Worm (Caenorhabditis elegans) whole organism, L3 larva: ENCODE results near the gene str-20.

Experiments used
- R02D3.7 ChIP-seq: fragments of 150-350 bp; optimal IDR thresholded peaks from 2 replicates; lab custom pipeline; 2014; ENCODE audit warnings: missing biosample characterization, missing genetic modification characterization
- ZK546.5 ChIP-seq: sonication (generic microtip); optimal IDR thresholded peaks from 2 replicates; lab custom pipeline; 2017; ENCODE audit warnings: missing biosample characterization, missing genetic modification characterization
- ama-1 ChIP-seq: fragments of 150-350 bp; optimal IDR thresholded peaks from 2 replicates; lab custom pipeline; 2018
- ceh-16 ChIP-seq: sonication (generic microtip); optimal IDR thresholded peaks from 2 replicates; lab custom pipeline; 2017; ENCODE audit warnings: missing biosample characterization, missing genetic modification characterization
- ceh-28 ChIP-seq: fragments of 150-350 bp; optimal IDR thresholded peaks from 2 replicates; lab custom pipeline; 2014; ENCODE audit warnings: missing biosample characterization, missing genetic modification reagents, missing genetic modification characterization
- ceh-82 ChIP-seq: fragments of 150-350 bp; optimal IDR thresholded peaks from 2 replicates; lab custom pipeline; 2014; ENCODE audit warnings: missing biosample characterization, missing genetic modification characterization
- ceh-9 ChIP-seq: sonication (generic microtip); optimal IDR thresholded peaks from 2 replicates; lab custom pipeline; 2018; ENCODE audit warnings: missing biosample characterization, missing genetic modification characterization
- egl-27 ChIP-seq: sonication (generic microtip); optimal IDR thresholded peaks from 4 replicates; lab custom pipeline; 2017; ENCODE audit warnings: missing biosample characterization, missing genetic modification reagents, missing genetic modification characterization
- egl-5 ChIP-seq: fragments of 150-350 bp; optimal IDR thresholded peaks from 2 replicates; lab custom pipeline; 2017; ENCODE audit warnings: missing biosample characterization, missing genetic modification reagents, missing genetic modification characterization, inconsistent platforms
- elt-1 ChIP-seq: fragments of 150-350 bp; optimal IDR thresholded peaks from 2 replicates; lab custom pipeline; 2014; ENCODE audit warnings: missing biosample characterization, missing genetic modification characterization
- elt-2 ChIP-seq: sonication (generic microtip); optimal IDR thresholded peaks from 2 replicates; lab custom pipeline; 2016; ENCODE audit warnings: missing genetic modification reagents, mild to moderate bottlenecking, missing genetic modification characterization, missing compliant biosample characterization
- elt-3 ChIP-seq, 3 experiments: fragments of 150-350 bp in 1 of 3; sonication (generic microtip) in 2 of 3; optimal IDR thresholded peaks; 2 replicates in 2 of 3; 4 replicates in 1 of 3; lab custom pipeline; 2014 to 2017; ENCODE audit warnings: missing biosample characterization in 3 of 3, missing genetic modification characterization in 3 of 3
- eor-1 ChIP-seq, 2 experiments: fragments of 150-350 bp; optimal IDR thresholded peaks; 2 replicates each; lab custom pipeline; 2014 to 2018; ENCODE audit warnings: missing biosample characterization in 2 of 2, missing genetic modification characterization in 2 of 2
- fkh-2 ChIP-seq: fragments of 150-350 bp; optimal IDR thresholded peaks from 2 replicates; lab custom pipeline; 2014; ENCODE audit warnings: missing biosample characterization, missing genetic modification reagents, missing genetic modification characterization
- jun-1 ChIP-seq: fragments of 150-350 bp; optimal IDR thresholded peaks from 2 replicates; lab custom pipeline; 2014; ENCODE audit warnings: missing biosample characterization, missing genetic modification reagents, missing genetic modification characterization
- lin-15B ChIP-seq: fragments of 150-350 bp; optimal IDR thresholded peaks from 2 replicates; lab custom pipeline; 2014; ENCODE audit warnings: missing biosample characterization, missing genetic modification characterization
- lin-39 ChIP-seq: fragments of 150-350 bp; optimal IDR thresholded peaks from 2 replicates; lab custom pipeline; 2018; ENCODE audit warnings: missing biosample characterization, missing genetic modification reagents, missing genetic modification characterization
- lsy-12 ChIP-seq: sonication (generic microtip); optimal IDR thresholded peaks from 2 replicates; lab custom pipeline; 2016; ENCODE audit warnings: mild to moderate bottlenecking, missing genetic modification characterization, missing compliant biosample characterization
- mdl-1 ChIP-seq: fragments of 150-350 bp; optimal IDR thresholded peaks from 2 replicates; lab custom pipeline; 2014; ENCODE audit warnings: missing biosample characterization, missing genetic modification characterization
- mml-1 ChIP-seq: fragments of 150-350 bp; sonication (generic microtip); optimal IDR thresholded peaks from 3 replicates; lab custom pipeline; 2014; ENCODE audit warnings: missing biosample characterization, missing genetic modification characterization
- nfya-1 ChIP-seq: sonication (generic microtip); optimal IDR thresholded peaks from 2 replicates; lab custom pipeline; 2017; ENCODE audit warnings: missing genetic modification characterization, mild to moderate bottlenecking, missing compliant biosample characterization, antibody characterized with exemption, moderate library complexity; ENCODE audit not compliant: insufficient read depth
- nhr-11 ChIP-seq: fragments of 150-350 bp; optimal IDR thresholded peaks from 2 replicates; lab custom pipeline; 2014; ENCODE audit warnings: missing biosample characterization, missing genetic modification characterization
- nhr-23 ChIP-seq: fragments of 150-350 bp; optimal IDR thresholded peaks from 2 replicates; lab custom pipeline; 2014; ENCODE audit warnings: missing biosample characterization, missing genetic modification reagents, missing genetic modification characterization
- nhr-25 ChIP-seq: sonication (generic microtip); optimal IDR thresholded peaks from 2 replicates; lab custom pipeline; 2017; ENCODE audit warnings: missing biosample characterization, missing genetic modification characterization
- nhr-43 ChIP-seq: sonication (generic microtip); optimal IDR thresholded peaks from 2 replicates; lab custom pipeline; 2016; ENCODE audit warnings: mild to moderate bottlenecking, missing genetic modification characterization, missing compliant biosample characterization; ENCODE audit not compliant: poor library complexity, severe bottlenecking
- nhr-67 ChIP-seq: fragments of 150-350 bp; optimal IDR thresholded peaks from 2 replicates; lab custom pipeline; 2014; ENCODE audit warnings: missing biosample characterization, missing genetic modification characterization
- pha-4 ChIP-seq: fragments of 150-350 bp; optimal IDR thresholded peaks from 2 replicates; lab custom pipeline; 2014; ENCODE audit warnings: missing biosample characterization, missing genetic modification reagents, missing genetic modification characterization
- pqm-1 ChIP-seq: fragments of 150-350 bp; optimal IDR thresholded peaks from 2 replicates; lab custom pipeline; 2017; ENCODE audit warnings: missing biosample characterization, missing genetic modification characterization, inconsistent platforms
- sea-2 ChIP-seq: fragments of 150-350 bp; sonication (generic microtip); optimal IDR thresholded peaks from 4 replicates; lab custom pipeline; 2014; ENCODE audit warnings: missing biosample characterization, missing genetic modification reagents, missing genetic modification characterization
- skn-1 ChIP-seq: fragments of 150-350 bp; optimal IDR thresholded peaks from 2 replicates; lab custom pipeline; 2014; ENCODE audit warnings: missing biosample characterization, missing genetic modification characterization
- snpc-4 ChIP-seq: fragments of 150-350 bp; optimal IDR thresholded peaks from 2 replicates; lab custom pipeline; 2014; ENCODE audit warnings: missing biosample characterization, missing genetic modification characterization
- tbx-2 ChIP-seq: sonication (generic microtip); optimal IDR thresholded peaks from 2 replicates; lab custom pipeline; 2016; ENCODE audit warnings: mild to moderate bottlenecking, missing genetic modification characterization, missing compliant biosample characterization
- unc-62 ChIP-seq: fragments of 150-350 bp; sonication (generic microtip); optimal IDR thresholded peaks from 4 replicates; lab custom pipeline; 2014; ENCODE audit warnings: missing biosample characterization, missing genetic modification reagents, missing genetic modification characterization
- zag-1 ChIP-seq: fragments of 150-350 bp; optimal IDR thresholded peaks from 2 replicates; lab custom pipeline; 2014; ENCODE audit warnings: missing biosample characterization, missing genetic modification characterization
- ztf-4 ChIP-seq: fragments of 150-350 bp; optimal IDR thresholded peaks from 2 replicates; lab custom pipeline; 2014; ENCODE audit warnings: missing biosample characterization, missing genetic modification characterization

Gene str-20

DNA sequence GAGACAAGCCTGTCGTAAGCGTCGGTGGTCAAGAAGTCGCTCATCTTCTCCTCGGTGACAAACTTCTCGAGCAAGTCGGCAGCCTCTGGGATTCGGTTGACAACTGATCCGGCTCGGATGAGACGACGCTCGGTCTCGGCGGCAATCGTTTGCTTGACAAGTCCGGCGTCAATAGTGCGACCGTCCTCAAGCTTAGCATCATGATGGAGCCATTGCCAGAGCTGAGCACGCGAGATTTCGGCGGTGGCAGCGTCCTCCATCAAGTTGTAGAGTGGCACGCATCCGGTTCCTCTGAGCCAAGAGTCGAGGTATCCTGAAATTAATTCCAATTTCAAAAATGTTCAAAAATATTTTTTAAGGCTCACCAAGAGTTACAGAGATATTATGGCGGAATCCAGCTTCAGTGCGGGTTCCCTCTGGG is 31.8 kb upstream of the str-20 start:
- TF ChIP-seq ama-1 (lab: Kevin White, UChicago) (peak; percentile 97), elt-3 (tag; optimal IDR thresholded peaks at IDR 0.05; lab: Kevin White, UChicago) (no peak), ceh-16 (no peak), ceh-82 (no peak), skn-1 (tag; lab: Kevin White, UChicago) (peak; percentile 8)

DNA sequence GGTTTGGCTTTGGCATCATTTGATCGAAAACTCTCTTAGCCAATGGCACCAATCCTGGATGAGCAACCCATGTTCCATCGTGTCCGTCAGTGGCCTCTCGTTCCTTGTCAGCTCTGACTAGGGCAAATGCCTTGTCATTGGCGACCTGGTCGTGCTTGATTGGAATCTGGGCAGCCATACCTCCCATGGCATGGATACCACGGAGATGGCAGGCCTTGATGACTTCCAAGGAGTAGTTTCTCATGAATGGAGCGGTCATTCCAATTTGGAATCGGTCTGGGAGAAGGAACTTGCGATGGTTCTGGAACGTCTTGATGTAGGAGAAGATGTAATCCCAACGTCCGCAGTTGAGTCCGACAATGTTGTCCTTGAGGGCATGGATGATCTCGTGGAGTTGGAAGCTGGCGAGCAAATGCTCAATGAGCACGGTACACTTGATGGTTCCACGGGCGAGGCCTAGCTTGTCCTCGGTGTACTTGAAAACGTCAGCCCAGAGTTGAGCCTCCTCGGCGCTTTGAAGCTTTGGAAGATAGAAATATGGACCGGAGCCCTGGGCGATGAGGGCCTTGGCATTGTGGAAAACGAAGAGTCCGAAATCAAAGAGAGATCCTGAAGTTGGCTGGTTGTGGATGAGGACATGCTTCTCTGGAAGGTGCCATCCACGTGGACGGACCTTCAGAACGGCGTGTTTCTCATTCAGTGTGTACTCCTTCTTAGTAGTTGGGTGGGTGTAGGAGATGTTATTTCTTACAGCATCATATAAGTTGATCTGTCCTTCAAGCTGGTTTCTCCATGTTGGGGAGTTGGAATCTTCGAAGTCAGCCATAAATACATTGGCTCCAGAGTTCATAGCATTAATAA is 31.1 kb upstream of the str-20 start:
- TF ChIP-seq elt-3 (tag; optimal IDR thresholded peaks at IDR 0.05; lab: Kevin White, UChicago): no peak
- peak; percentile 27 for TF ChIP-seq pha-4 (tag; lab: Kevin White, UChicago)
- TF ChIP-seq tbx-2 (tag; lab: Kevin White, UChicago): no peak
- no peak for TF ChIP-seq ceh-28 (tag; lab: Kevin White, UChicago)
- no peak for TF ChIP-seq lin-15B (tag; lab: Kevin White, UChicago)
- no peak for TF ChIP-seq jun-1
- TF ChIP-seq ceh-9 (tag; lab: Kevin White, UChicago): no peak
- no peak for TF ChIP-seq lsy-12 (tag; lab: Kevin White, UChicago)
- no peak for TF ChIP-seq nhr-11 (tag; lab: Kevin White, UChicago)
- no peak for TF ChIP-seq elt-1
- peak; percentile 58 for TF ChIP-seq nhr-43
- TF ChIP-seq fkh-2: no peak
- no peak for TF ChIP-seq nfya-1 (tag; lab: Kevin White, UChicago)
- TF ChIP-seq nhr-25 (tag; lab: Kevin White, UChicago): peak; percentile 12
- no peak for TF ChIP-seq sea-2 (GFP tag; lab: Kevin White, UChicago)
- TF ChIP-seq egl-27 (tag; lab: Kevin White, UChicago): no peak
- TF ChIP-seq ama-1 (lab: Kevin White, UChicago): peak; percentile 92
- no peak for TF ChIP-seq zag-1 (tag; lab: Kevin White, UChicago)
- TF ChIP-seq pqm-1: no peak
- TF ChIP-seq ZK546.5 (tag; lab: Kevin White, UChicago): no peak
- TF ChIP-seq lin-39 (tag; lab: Kevin White, UChicago): peak; percentile 39

DNA sequence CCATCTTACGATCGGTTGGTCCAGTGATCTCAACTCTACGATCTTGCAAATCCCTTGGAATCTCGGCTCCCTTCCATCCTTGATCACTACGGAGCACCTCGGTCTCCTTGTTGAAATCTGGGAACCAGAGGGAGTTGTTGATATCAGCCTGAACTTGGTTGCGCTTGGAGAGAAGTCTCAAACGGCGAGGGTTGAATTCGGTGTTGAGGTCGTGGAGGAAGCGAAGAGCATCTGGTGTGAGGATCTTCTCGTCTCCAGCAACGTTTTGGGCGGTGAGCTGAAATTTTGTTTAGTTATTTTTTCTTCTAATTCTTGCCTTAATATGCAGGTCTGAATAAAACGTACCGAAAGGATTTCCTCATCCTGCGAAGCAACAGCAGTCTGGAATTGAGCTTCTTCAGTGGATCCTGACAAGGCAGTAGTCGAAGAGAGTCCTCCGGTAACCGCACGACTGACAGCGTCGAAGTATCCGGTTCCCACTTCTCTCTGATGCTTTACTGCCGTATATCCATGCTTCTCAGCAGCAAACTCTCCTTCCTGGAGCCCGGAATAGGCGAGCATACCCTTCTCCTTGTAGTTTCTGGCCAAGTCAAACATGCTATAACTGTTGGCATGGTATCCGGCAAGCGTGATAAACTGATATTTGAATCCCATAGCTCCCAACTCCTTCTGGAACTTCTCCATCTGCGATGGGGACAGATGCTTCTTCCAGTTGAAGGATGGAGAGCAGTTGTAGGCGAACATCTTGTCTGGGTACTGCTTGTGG is 30.3 kb upstream of the str-20 start:
- TF ChIP-seq lin-39 (tag; lab: Kevin White, UChicago) (peak; percentile 38), nhr-43 (peak; percentile 24), nfya-1 (tag; lab: Kevin White, UChicago) (peak; percentile 18), sea-2 (GFP tag; lab: Kevin White, UChicago) (no peak), nhr-25 (tag; lab: Kevin White, UChicago) (peak; percentile 2), nhr-67 (no peak), egl-27 (tag; lab: Kevin White, UChicago) (no peak), ama-1 (lab: Kevin White, UChicago) (peak; percentile 82), ceh-82 (no peak), mdl-1 (tag; lab: Kevin White, UChicago) (no peak), nhr-23 (tag; lab: Kevin White, UChicago) (peak; percentile 5), unc-62 (GFP tag; lab: Kevin White, UChicago) (no peak), elt-3 (tag; optimal IDR thresholded peaks at IDR 0.05; lab: Kevin White, UChicago) (peak in 1 of 3 experiments; percentile 53)

DNA sequence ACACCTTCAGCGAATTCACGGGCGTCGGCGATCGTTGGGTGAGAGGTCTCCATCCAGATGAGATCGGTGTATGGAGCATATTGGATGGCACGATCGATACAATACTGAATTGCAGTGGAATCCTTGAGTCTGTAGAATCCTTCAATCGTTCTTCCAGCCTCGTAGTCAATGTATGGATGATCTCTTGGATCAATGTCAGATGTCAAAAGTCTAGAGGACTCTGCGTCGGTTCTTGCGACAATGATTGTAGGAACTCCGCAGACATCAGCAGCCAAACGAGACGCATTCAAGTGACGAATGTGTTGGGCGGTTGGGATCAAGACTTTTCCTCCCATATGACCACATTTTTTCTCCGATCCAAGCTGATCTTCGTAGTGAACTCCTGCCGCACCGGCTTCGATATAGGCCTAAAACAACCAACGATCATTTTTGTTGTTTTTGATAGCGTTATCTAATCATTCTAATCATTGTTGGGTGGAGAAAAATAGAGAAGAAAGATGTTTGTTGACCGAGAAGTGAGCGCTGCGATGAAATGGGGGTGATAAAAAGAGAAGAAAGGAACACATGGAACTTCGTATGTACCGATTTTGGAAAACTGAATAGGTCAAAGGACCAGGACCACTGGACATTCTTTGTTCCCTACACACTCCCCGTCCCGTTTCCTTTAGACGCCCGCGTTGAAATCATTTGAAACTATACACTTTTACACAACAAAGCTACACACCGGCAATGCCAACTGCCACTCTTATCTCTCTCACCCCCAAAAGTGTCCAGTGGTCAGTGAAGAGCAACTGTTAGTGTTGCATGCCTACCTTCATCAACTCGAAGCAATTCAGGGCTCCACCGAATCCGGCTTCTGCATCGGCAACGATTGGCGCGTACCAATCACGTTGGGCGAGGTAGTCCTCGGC is 29.4 kb upstream of the str-20 start:
- TF ChIP-seq nhr-25 (tag; lab: Kevin White, UChicago) (peak; percentile 25), pqm-1 (peak; percentile 17), sea-2 (GFP tag; lab: Kevin White, UChicago) (no peak), nhr-11 (tag; lab: Kevin White, UChicago) (no peak), ama-1 (lab: Kevin White, UChicago) (peak; percentile 95), unc-62 (GFP tag; lab: Kevin White, UChicago) (no peak), ceh-82 (no peak), ztf-4 (no peak), mml-1 (tag; lab: Kevin White, UChicago) (no peak), R02D3.7 (tag; lab: Kevin White, UChicago) (no peak), eor-1 (tag; optimal IDR thresholded peaks at IDR 0.05; lab: Kevin White, UChicago) (no peak), elt-2 (tag; lab: Kevin White, UChicago) (peak; percentile 13), snpc-4 (no peak), elt-3 (tag; optimal IDR thresholded peaks at IDR 0.05; lab: Kevin White, UChicago) (peak in 1 of 3 experiments; percentile 5), nhr-43 (peak; percentile 56), elt-1 (no peak), egl-5 (tag; lab: Kevin White, UChicago) (peak; percentile 35)
